Fruit fly (Drosophila melanogaster) whole organism, wandering third instar larva: ENCODE measurements around the gene CG10581.

Experiments used
- Abd-B ChIP-seq: fragments of >200 bp; optimal IDR thresholded peaks from 2 replicates; lab custom pipeline; 2017; ENCODE audit warnings: missing biosample characterization, missing genetic modification characterization
- CG9705 ChIP-seq: fragments of 200-800 bp; sonication (Bioruptor generic); optimal IDR thresholded peaks from 2 replicates; lab custom pipeline; 2018; ENCODE audit warnings: missing biosample characterization, mild to moderate bottlenecking, missing genetic modification characterization
- Hr78 ChIP-seq: fragments of >200 bp; optimal IDR thresholded peaks from 2 replicates; lab custom pipeline; 2017; ENCODE audit warnings: missing biosample characterization, missing genetic modification characterization
- psq ChIP-seq: fragments of 200-800 bp; sonication (Bioruptor generic); optimal IDR thresholded peaks from 3 replicates; lab custom pipeline; 2017; ENCODE audit warnings: missing biosample characterization, mild to moderate bottlenecking, missing genetic modification characterization, moderate library complexity

DNA sequence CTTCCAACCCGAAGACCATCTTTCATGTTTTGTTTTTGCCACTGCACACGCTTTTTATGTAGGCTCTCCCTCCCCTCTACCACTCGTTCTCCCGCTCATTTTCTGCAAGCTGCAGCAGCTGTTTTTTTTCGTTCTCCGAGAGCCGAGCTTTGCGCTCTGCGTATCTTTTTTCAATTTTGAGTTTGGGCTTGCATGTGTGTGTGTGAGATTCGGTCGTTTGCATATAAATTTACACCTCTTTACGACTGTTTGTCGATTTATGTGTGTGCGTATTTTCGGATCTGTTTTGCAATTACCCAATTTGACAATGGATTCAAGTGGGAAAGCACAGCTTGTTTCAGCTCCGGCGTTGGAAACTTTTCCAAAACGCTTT, 23.6 kb upstream of the CG10581 start:
- no peak for TF ChIP-seq psq (GFP tag; lab: Kevin White, UChicago)
- no peak for TF ChIP-seq CG9705 (GFP tag; lab: Kevin White, UChicago)
- no peak for TF ChIP-seq Abd-B (GFP tag; lab: Kevin White, UChicago)
- no peak for TF ChIP-seq Hr78
